Worm (Caenorhabditis elegans): ENCODE results near the gene K10H10.13.

Gene K10H10.13

ce11 chrII:14527104-14527503 lies 16.0 kb upstream of the K10H10.13 start:
- no peak for TF ChIP-seq ztf-11 (tag; optimal IDR thresholded peaks at IDR 0.05)
- TF ChIP-seq ztf-4 (tag; optimal IDR thresholded peaks at IDR 0.05): no peak
- TF ChIP-seq mdl-1 (tag; optimal IDR thresholded peaks at IDR 0.05): no peak
- TF ChIP-seq elt-2 (tag; optimal IDR thresholded peaks at IDR 0.05): no peak
- no peak for TF ChIP-seq lin-15B (tag; optimal IDR thresholded peaks at IDR 0.05)
- no peak for TF ChIP-seq elt-3 (tag; optimal IDR thresholded peaks at IDR 0.05)
- TF ChIP-seq egl-27 (tag; optimal IDR thresholded peaks at IDR 0.05): no peak
- no peak for TF ChIP-seq mml-1 (tag; optimal IDR thresholded peaks at IDR 0.05)
- TF ChIP-seq nhr-43 (tag; optimal IDR thresholded peaks at IDR 0.05; ENCODE audit: poor library complexity, severe bottlenecking): no peak
- TF ChIP-seq ceh-82 (tag; optimal IDR thresholded peaks at IDR 0.05): no peak
- no peak for TF ChIP-seq egl-5 (tag; optimal IDR thresholded peaks at IDR 0.05)
- TF ChIP-seq daf-12 (tag; optimal IDR thresholded peaks at IDR 0.05): no peak
- TF ChIP-seq nhr-237 (tag; optimal IDR thresholded peaks at IDR 0.05): no peak
- no peak for TF ChIP-seq aly-2 (tag; optimal IDR thresholded peaks at IDR 0.05)
- TF ChIP-seq ama-1 (optimal IDR thresholded peaks at IDR 0.05): no peak
- TF ChIP-seq nhr-25 (tag; optimal IDR thresholded peaks at IDR 0.05): no peak
- TF ChIP-seq snpc-4 (tag; optimal IDR thresholded peaks at IDR 0.05): no peak
- TF ChIP-seq elt-1 (tag; optimal IDR thresholded peaks at IDR 0.05): no peak

- TF ChIP-seq elt-1 (tag; optimal IDR thresholded peaks at IDR 0.05) (no peak), pqm-1 (tag; optimal IDR thresholded peaks at IDR 0.05) (no peak), ZK546.5 (tag; optimal IDR thresholded peaks at IDR 0.05) (no peak), tbx-2 (tag; optimal IDR thresholded peaks at IDR 0.05) (no peak), elt-2 (tag; optimal IDR thresholded peaks at IDR 0.05) (no peak), skn-1 (tag; optimal IDR thresholded peaks at IDR 0.05) (no peak), unc-62 (GFP tag; optimal IDR thresholded peaks at IDR 0.05) (no peak), ceh-9 (tag; optimal IDR thresholded peaks at IDR 0.05) (no peak), zag-1 (tag; optimal IDR thresholded peaks at IDR 0.05) (no peak), egl-27 (tag; optimal IDR thresholded peaks at IDR 0.05) (no peak), nhr-77 (tag; optimal IDR thresholded peaks at IDR 0.05) (no peak), snpc-4 (tag; optimal IDR thresholded peaks at IDR 0.05) (no peak), nhr-76 (tag; optimal IDR thresholded peaks at IDR 0.05) (no peak)
These were observed 13.9 kb upstream of the K10H10.13 start, which contains the start of gene F57C2.4 for ce11 chrII:14525013-14525412. Gene F57C2.4, plus strand, starts transcription at chrII:14525313.

- no peak for TF ChIP-seq nhr-67 (tag; optimal IDR thresholded peaks at IDR 0.05)
- TF ChIP-seq elt-2 (tag; optimal IDR thresholded peaks at IDR 0.05): no peak
- TF ChIP-seq fkh-10 (GFP tag; optimal IDR thresholded peaks at IDR 0.05): no peak
- no peak for TF ChIP-seq zag-1 (tag; optimal IDR thresholded peaks at IDR 0.05)
- no peak for TF ChIP-seq nhr-76 (tag; optimal IDR thresholded peaks at IDR 0.05)
- no peak for TF ChIP-seq hmg-11 (tag; optimal IDR thresholded peaks at IDR 0.05)
- TF ChIP-seq daf-12 (tag; optimal IDR thresholded peaks at IDR 0.05): no peak
- TF ChIP-seq ceh-82 (tag; optimal IDR thresholded peaks at IDR 0.05): no peak
- no peak for TF ChIP-seq snpc-4 (tag; optimal IDR thresholded peaks at IDR 0.05)
- TF ChIP-seq tbx-2 (tag; optimal IDR thresholded peaks at IDR 0.05): no peak
- no peak for TF ChIP-seq ceh-9 (tag; optimal IDR thresholded peaks at IDR 0.05)
- no peak for TF ChIP-seq mdl-1 (tag; optimal IDR thresholded peaks at IDR 0.05)
- no peak for TF ChIP-seq elt-3 (tag; optimal IDR thresholded peaks at IDR 0.05)
- no peak for TF ChIP-seq ztf-11 (tag; optimal IDR thresholded peaks at IDR 0.05)
- no peak for TF ChIP-seq pqm-1 (tag; optimal IDR thresholded peaks at IDR 0.05)
These were observed 12.6 kb upstream of the K10H10.13 start, which contains the start of gene pot-2 for ce11 chrII:14523645-14524223. Gene pot-2, plus strand, starts transcription at chrII:14524173.

ce11 chrII:14523070-14523572 lies 12.0 kb upstream of the K10H10.13 start, which contains the start of gene btb-20:
Gene btb-20, minus strand, starts transcription at chrII:14523522.
- TF ChIP-seq elt-1 (tag; optimal IDR thresholded peaks at IDR 0.05) (no peak), ceh-9 (tag; optimal IDR thresholded peaks at IDR 0.05) (no peak), nhr-28 (tag; optimal IDR thresholded peaks at IDR 0.05) (no peak), unc-39 (tag; optimal IDR thresholded peaks at IDR 0.05) (no peak), aly-2 (tag; optimal IDR thresholded peaks at IDR 0.05) (no peak), nfya-1 (tag; optimal IDR thresholded peaks at IDR 0.05; ENCODE audit: insufficient read depth) (no peak), lin-39 (tag; optimal IDR thresholded peaks at IDR 0.05) (no peak), jun-1 (tag; optimal IDR thresholded peaks at IDR 0.05) (no peak), ceh-82 (tag; optimal IDR thresholded peaks at IDR 0.05) (no peak), R02D3.7 (tag; optimal IDR thresholded peaks at IDR 0.05) (no peak), hmg-11 (tag; optimal IDR thresholded peaks at IDR 0.05) (no peak), pha-4 (tag; optimal IDR thresholded peaks at IDR 0.05) (no peak), mml-1 (tag; optimal IDR thresholded peaks at IDR 0.05) (no peak), ceh-16 (tag; optimal IDR thresholded peaks at IDR 0.05) (no peak), nhr-25 (tag; optimal IDR thresholded peaks at IDR 0.05) (no peak)
